Fruit fly (Drosophila melanogaster) whole organism, embryonic: ENCODE data around the gene CG44838.

ENCODE experiments used
- Awh ChIP-seq: fragments of 200-800 bp; sonication (Bioruptor generic); IDR thresholded peaks from 2 replicates; pipeline ENCODE4, ENCODE4 v1.3.6; 2022; ENCODE audit warnings: missing biosample characterization, missing genetic modification characterization
- BtbVII ChIP-seq: fragments of 200-800 bp; sonication (Bioruptor generic); optimal IDR thresholded peaks from 3 replicates; lab custom pipeline; 2017; ENCODE audit warnings: missing biosample characterization, mild to moderate bottlenecking, missing genetic modification characterization
- CG10543 ChIP-seq: fragments of 200-800 bp; sonication (Bioruptor generic); optimal IDR thresholded peaks from 3 replicates; lab custom pipeline; 2017; ENCODE audit warnings: missing biosample characterization, mild to moderate bottlenecking, missing genetic modification characterization, moderate library complexity
- CG12104 ChIP-seq: fragments of 200-800 bp; sonication (Bioruptor generic); optimal IDR thresholded peaks from 3 replicates; lab custom pipeline; 2016; ENCODE audit warnings: missing biosample characterization, missing genetic modification characterization
- CG15011 ChIP-seq: fragments of 200-800 bp; sonication (Bioruptor generic); optimal IDR thresholded peaks from 3 replicates; lab custom pipeline; 2018; ENCODE audit warnings: missing biosample characterization, mild to moderate bottlenecking, missing genetic modification characterization
- CG2889 ChIP-seq: fragments of 200-800 bp; sonication (Bioruptor generic); IDR thresholded peaks from 3 replicates; pipeline ENCODE4 v1.3.6; 2022; ENCODE audit warnings: missing biosample characterization, missing genetic modification characterization
- CG33213 ChIP-seq: fragments of 200-800 bp; sonication (Bioruptor generic); optimal IDR thresholded peaks from 3 replicates; lab custom pipeline; 2016; ENCODE audit warnings: missing biosample characterization, missing genetic modification characterization
- CG3838 ChIP-seq: fragments of 200-800 bp; sonication (Bioruptor generic); optimal IDR thresholded peaks from 3 replicates; lab custom pipeline; 2016; ENCODE audit warnings: missing biosample characterization, missing genetic modification characterization
- CG4282 ChIP-seq: fragments of 200-800 bp; sonication (Bioruptor generic); optimal IDR thresholded peaks from 2 replicates; lab custom pipeline; 2016; ENCODE audit warnings: missing biosample characterization, missing genetic modification characterization
- CG5245 ChIP-seq: fragments of 200-800 bp; sonication (Bioruptor generic); optimal IDR thresholded peaks from 3 replicates; lab custom pipeline; 2016; ENCODE audit warnings: missing biosample characterization, missing genetic modification characterization
- CG7556 ChIP-seq: fragments of 200-800 bp; sonication (Bioruptor generic); optimal IDR thresholded peaks from 2 replicates; lab custom pipeline; 2017; ENCODE audit warnings: missing biosample characterization, mild to moderate bottlenecking, missing genetic modification characterization
- CG8281 ChIP-seq: fragments of 200-800 bp; sonication (Bioruptor generic); optimal IDR thresholded peaks from 2 replicates; lab custom pipeline; 2018; ENCODE audit warnings: missing biosample characterization, mild to moderate bottlenecking, missing genetic modification characterization, moderate library complexity
- CG8924 ChIP-seq: fragments of 200-800 bp; optimal IDR thresholded peaks from 3 replicates; lab custom pipeline; 2019; ENCODE audit warnings: missing biosample characterization, mild to moderate bottlenecking, missing genetic modification characterization, moderate library complexity
- CG8944 ChIP-seq: fragments of 200-800 bp; sonication (Bioruptor generic); optimal IDR thresholded peaks from 3 replicates; lab custom pipeline; 2016; ENCODE audit warnings: missing biosample characterization, missing genetic modification characterization
- CG9797 ChIP-seq: fragments of 200-800 bp; sonication (Bioruptor generic); optimal IDR thresholded peaks from 3 replicates; lab custom pipeline; 2018; ENCODE audit warnings: missing biosample characterization, mild to moderate bottlenecking, missing genetic modification characterization
- CkIIα-i1 ChIP-seq: fragments of 200-800 bp; sonication (Bioruptor generic); IDR thresholded peaks from 2 replicates; pipeline ENCODE4 v1.3.6; 2022; ENCODE audit warnings: missing biosample characterization, missing genetic modification characterization
- CoRest ChIP-seq: fragments of 200-800 bp; sonication (Bioruptor generic); optimal IDR thresholded peaks from 3 replicates; lab custom pipeline; 2018; ENCODE audit warnings: missing biosample characterization, mild to moderate bottlenecking, missing genetic modification characterization, moderate library complexity
- CrebB ChIP-seq: fragments of 200-800 bp; sonication (Bioruptor generic); optimal IDR thresholded peaks from 3 replicates; lab custom pipeline; 2018; ENCODE audit warnings: missing biosample characterization, mild to moderate bottlenecking, missing genetic modification characterization
- Doc2 ChIP-seq: fragments of 200-800 bp; sonication (Bioruptor generic); IDR thresholded peaks from 2 replicates; pipeline ENCODE4 v1.3.6; 2022; ENCODE audit warnings: missing biosample characterization, missing genetic modification characterization
- Doc3 ChIP-seq: fragments of 200-800 bp; sonication (Bioruptor generic); IDR thresholded peaks from 3 replicates; pipeline ENCODE4 v1.3.6; 2022; ENCODE audit warnings: missing biosample characterization, missing genetic modification characterization; ENCODE audit not compliant: partially characterized antibody
- Fer3 ChIP-seq: fragments of 200-800 bp; sonication (Bioruptor generic); optimal IDR thresholded peaks from 2 replicates; lab custom pipeline; 2018; ENCODE audit warnings: missing biosample characterization, mild to moderate bottlenecking, missing genetic modification characterization, moderate library complexity
- HLH3B ChIP-seq: fragments of 200-800 bp; sonication (Bioruptor generic); IDR thresholded peaks from 2 replicates; pipeline ENCODE4 v1.3.6; 2022; ENCODE audit warnings: missing biosample characterization, missing genetic modification characterization
- Hmr ChIP-seq: fragments of 200-800 bp; sonication (Bioruptor generic); optimal IDR thresholded peaks from 3 replicates; lab custom pipeline; 2017; ENCODE audit warnings: mild to moderate bottlenecking, missing biosample characterization, missing genetic modification reagents, missing genetic modification characterization
- Lim3 ChIP-seq: fragments of 200-800 bp; sonication (Bioruptor generic); IDR thresholded peaks from 2 replicates; pipeline ENCODE4 v1.3.6; 2022; ENCODE audit warnings: missing biosample characterization, missing genetic modification characterization
- Lpt ChIP-seq: fragments of >200 bp; optimal IDR thresholded peaks from 2 replicates; lab custom pipeline; 2018; ENCODE audit warnings: missing biosample characterization, missing genetic modification characterization
- MESR4 ChIP-seq: fragments of 200-800 bp; sonication (Bioruptor generic); optimal IDR thresholded peaks from 2 replicates; lab custom pipeline; 2018; ENCODE audit warnings: missing biosample characterization, mild to moderate bottlenecking, missing genetic modification characterization, moderate library complexity
- NK7.1 ChIP-seq: fragments of 200-800 bp; sonication (Bioruptor generic); optimal IDR thresholded peaks from 3 replicates; lab custom pipeline; 2016; ENCODE audit warnings: missing biosample characterization, missing genetic modification characterization
- Pdp1 ChIP-seq, 2 experiments: fragments of 200-800 bp; sonication (Bioruptor generic); optimal IDR thresholded peaks; 3 replicates each; lab custom pipeline; 2016; ENCODE audit warnings: missing biosample characterization in 2 of 2, missing genetic modification characterization in 2 of 2, mild to moderate bottlenecking in 1 of 2, moderate library complexity in 1 of 2
- Xrp1 ChIP-seq: fragments of 200-800 bp; sonication (Bioruptor generic); IDR thresholded peaks from 2 replicates; pipeline ENCODE4 v1.3.6; 2022; ENCODE audit warnings: missing biosample characterization, missing genetic modification characterization
- bsh ChIP-seq, 2 experiments: fragments of 200-800 bp; sonication (Bioruptor generic); optimal IDR thresholded peaks; 2 replicates each; lab custom pipeline; 2017 to 2018; ENCODE audit warnings: mild to moderate bottlenecking in 2 of 2, missing biosample characterization in 2 of 2, missing genetic modification characterization in 2 of 2, moderate library complexity in 1 of 2
- croc ChIP-seq: fragments of 200-800 bp; sonication (Bioruptor generic); conservative IDR thresholded peaks from 3 replicates; pipeline ENCODE4 v1.3.6; 2022; ENCODE audit warnings: missing biosample characterization, missing genetic modification characterization
- dimm ChIP-seq: fragments of 200-800 bp; sonication (Bioruptor generic); IDR thresholded peaks from 2 replicates; pipeline ENCODE4 v1.3.6; 2022; ENCODE audit warnings: missing biosample characterization, missing genetic modification characterization
- dpn ChIP-seq, 2 experiments: fragments of 200-800 bp; sonication (Bioruptor generic); optimal IDR thresholded peaks; 3 replicates each; lab custom pipeline; 2016; ENCODE audit warnings: missing biosample characterization in 2 of 2, missing genetic modification characterization in 2 of 2
- eyg ChIP-seq: fragments of 200-800 bp; sonication (Bioruptor generic); optimal IDR thresholded peaks from 3 replicates; lab custom pipeline; 2016; ENCODE audit warnings: missing biosample characterization, missing genetic modification characterization
- jumu ChIP-seq: fragments of 200-800 bp; sonication (Bioruptor generic); optimal IDR thresholded peaks from 3 replicates; lab custom pipeline; 2016; ENCODE audit warnings: missing biosample characterization, missing genetic modification characterization
- ken ChIP-seq: fragments of 200-800 bp; sonication (Bioruptor generic); IDR thresholded peaks from 3 replicates; pipeline ENCODE4 v1.3.6; 2022; ENCODE audit warnings: missing biosample characterization, missing genetic modification characterization
- kni ChIP-seq: fragments of 200-800 bp; sonication (Bioruptor generic); optimal IDR thresholded peaks from 3 replicates; lab custom pipeline; 2017; ENCODE audit warnings: mild to moderate bottlenecking, missing biosample characterization, missing genetic modification reagents, missing genetic modification characterization
- maf-S ChIP-seq: fragments of 200-800 bp; sonication (Bioruptor generic); optimal IDR thresholded peaks from 2 replicates; lab custom pipeline; 2016; ENCODE audit warnings: missing biosample characterization, missing genetic modification characterization
- nom ChIP-seq: fragments of 200-800 bp; sonication (Bioruptor generic); optimal IDR thresholded peaks from 2 replicates; lab custom pipeline; 2017; ENCODE audit warnings: missing biosample characterization, missing genetic modification characterization, mild to moderate bottlenecking, moderate library complexity, missing genetic modification reagents
- oc ChIP-seq: fragments of 200-800 bp; sonication (Bioruptor generic); optimal IDR thresholded peaks from 2 replicates; lab custom pipeline; 2018; ENCODE audit warnings: missing biosample characterization, mild to moderate bottlenecking, missing genetic modification characterization, moderate library complexity
- phol ChIP-seq: fragments of 200-800 bp; sonication (Bioruptor generic); optimal IDR thresholded peaks from 3 replicates; lab custom pipeline; 2018; ENCODE audit warnings: missing biosample characterization, mild to moderate bottlenecking, missing genetic modification characterization, moderate library complexity
- pita ChIP-seq: fragments of 200-800 bp; sonication (Bioruptor generic); optimal IDR thresholded peaks from 2 replicates; lab custom pipeline; 2017; ENCODE audit warnings: missing biosample characterization, mild to moderate bottlenecking, missing genetic modification characterization
- prd ChIP-seq, 3 experiments: fragments of >200 bp in 2 of 3; fragments of 200-800 bp in 1 of 3; sonication (Bioruptor generic) in 1 of 3; optimal IDR thresholded peaks in 2 of 3; IDR thresholded peaks in 1 of 3; 2 replicates in 2 of 3; 3 replicates in 1 of 3; pipeline versions ENCODE4 v1.3.6 to Lab custom; 2017 to 2022; ENCODE audit warnings: missing biosample characterization in 1 of 3, missing genetic modification characterization in 1 of 3
- pzg ChIP-seq: fragments of 200-800 bp; sonication (Bioruptor generic); optimal IDR thresholded peaks from 3 replicates; lab custom pipeline; 2018; ENCODE audit warnings: missing biosample characterization, mild to moderate bottlenecking, missing genetic modification characterization, moderate library complexity
- schlank ChIP-seq: fragments of 200-800 bp; sonication (Bioruptor generic); optimal IDR thresholded peaks from 2 replicates; lab custom pipeline; 2018; ENCODE audit warnings: missing biosample characterization, mild to moderate bottlenecking, missing genetic modification characterization
- seq ChIP-seq: fragments of 200-800 bp; sonication (Bioruptor generic); IDR thresholded peaks from 2 replicates; pipeline ENCODE4 v1.3.6; 2022; ENCODE audit warnings: missing biosample characterization, missing genetic modification characterization
- stwl ChIP-seq: fragments of 200-800 bp; sonication (Bioruptor generic); optimal IDR thresholded peaks from 3 replicates; lab custom pipeline; 2018; ENCODE audit warnings: missing biosample characterization, mild to moderate bottlenecking, missing genetic modification characterization, moderate library complexity
- tna ChIP-seq: fragments of 200-800 bp; sonication (Bioruptor generic); IDR thresholded peaks from 2 replicates; pipeline ENCODE4 v1.3.6; 2022; ENCODE audit warnings: missing biosample characterization, missing genetic modification characterization; ENCODE audit not compliant: partially characterized antibody
- zfh1 ChIP-seq: fragments of 200-800 bp; sonication (Bioruptor generic); IDR thresholded peaks from 3 replicates; pipeline ENCODE4 v1.3.6; 2022; ENCODE audit warnings: missing biosample characterization, missing genetic modification characterization

Gene CG44838

DNA sequence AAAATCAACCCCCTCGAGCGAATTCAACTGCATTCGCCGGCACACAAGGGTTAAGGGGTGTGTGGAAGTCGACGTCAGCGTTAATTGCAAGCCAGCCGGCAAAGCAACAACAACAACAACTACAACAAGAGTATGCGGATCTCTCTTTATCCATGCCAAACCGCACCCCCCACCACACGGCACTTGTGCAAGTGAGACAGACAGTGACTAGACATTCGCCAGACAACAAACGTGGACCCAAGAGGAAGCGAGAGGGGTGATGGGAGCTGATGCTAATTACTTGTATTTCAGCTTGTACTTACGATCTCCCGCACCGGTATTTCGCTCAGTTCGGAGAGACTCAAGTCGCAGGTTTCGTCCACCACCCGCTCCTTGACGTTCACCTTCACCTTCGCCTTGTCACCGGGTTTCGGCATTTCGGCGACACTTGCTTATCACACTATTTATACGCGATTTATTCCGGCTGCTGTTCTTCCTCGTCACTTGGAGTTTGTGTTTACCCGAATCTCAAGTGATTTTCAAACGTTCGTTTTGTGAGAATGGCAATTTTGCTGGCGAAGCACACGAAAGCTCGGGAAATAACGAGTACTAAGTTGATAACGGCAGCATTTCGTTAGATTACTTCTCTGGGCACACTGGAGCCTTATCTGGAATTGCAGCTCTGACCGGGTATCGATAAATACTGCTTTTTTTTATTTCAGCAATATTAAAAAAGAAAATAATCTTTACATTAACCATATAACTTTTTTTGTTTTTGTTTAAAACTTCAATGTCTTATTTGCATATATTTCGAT lies 48.4 kb downstream of the CG44838 start, which contains the start of gene CG3408 (continued):
- TF ChIP-seq dpn (GFP tag; optimal IDR thresholded peaks at IDR 0.05; lab: Kevin White, UChicago) (no peak), oc (no peak), NK7.1 (GFP tag; lab: Kevin White, UChicago) (no peak), CG12104 (GFP tag; lab: Kevin White, UChicago) (peak; percentile 7), Lpt (GFP tag; lab: Kevin White, UChicago) (no peak), CG33213 (GFP tag; lab: Kevin White, UChicago) (peak; percentile 66), eyg (peak; percentile 18), phol (tag; lab: Kevin White, UChicago) (no peak), schlank (no peak), Fer3 (no peak), pita (no peak), dimm (GFP tag; lab: Robert Waterston, UW) (no peak), HLH3B (GFP tag; lab: Robert Waterston, UW) (no peak), prd (optimal IDR thresholded peaks at IDR 0.05; lab: Kevin White, UChicago) (no peak), prd (GFP tag; IDR thresholded peaks at IDR 0.05; lab: Robert Waterston, UW) (no peak), BtbVII (GFP tag; lab: Kevin White, UChicago) (no peak), seq (peak; percentile 64; the same call in 1 of the 2 replicates), croc (GFP tag; lab: Robert Waterston, UW) (no peak), kni (peak; percentile 7), CkIIα-i1 (no peak), Lim3 (no peak), ken (GFP tag; lab: Robert Waterston, UW) (peak; percentile 36; the same call in 1 of the 3 replicates), CG3838 (peak; percentile 8), Xrp1 (GFP tag; lab: Robert Waterston, UW) (0 out of 2 replicates have a peak, but pooled peaks have one; percentile 18), jumu (GFP tag; lab: Kevin White, UChicago) (no peak), CoRest (tag; lab: Kevin White, UChicago) (no peak), nom (GFP tag; lab: Kevin White, UChicago) (peak; percentile 72), Hmr (GFP tag; lab: Kevin White, UChicago) (peak; percentile 48), CG10543 (peak; percentile 62), MESR4 (GFP tag; lab: Kevin White, UChicago) (peak; percentile 35), pzg (peak; percentile 94), CG8281 (no peak), CG7556 (GFP tag; lab: Kevin White, UChicago) (peak; percentile 6), maf-S (GFP tag; lab: Kevin White, UChicago) (no peak), CG8944 (GFP tag; lab: Kevin White, UChicago) (no peak), zfh1 (GFP tag; lab: Robert Waterston, UW) (no peak), CG15011 (GFP tag; lab: Kevin White, UChicago) (no peak), bsh (GFP tag; optimal IDR thresholded peaks at IDR 0.05; lab: Kevin White, UChicago) (no peak), CG4282 (GFP tag; lab: Kevin White, UChicago) (no peak), CG9797 (GFP tag; lab: Kevin White, UChicago) (peak; percentile 95), Awh (GFP tag; lab: Robert Waterston, UW) (no peak), Pdp1 (GFP tag; optimal IDR thresholded peaks at IDR 0.05; lab: Kevin White, UChicago) (peak in 1 of 2 experiments; percentile 50), CG5245 (GFP tag; lab: Kevin White, UChicago) (no peak), tna (GFP tag; lab: Robert Waterston, UW) (no peak), Doc3 (GFP tag; lab: Robert Waterston, UW) (no peak), Doc2 (GFP tag; lab: Robert Waterston, UW) (no peak), CG8924 (tag; lab: Kevin White, UChicago) (peak; percentile 43), CG2889 (no peak), CrebB (no peak), stwl (tag; lab: Kevin White, UChicago) (peak; percentile 93)
